Fruit fly (Drosophila melanogaster) whole organism, embryonic: ENCODE measurements around the gene AstA.

Source experiments
- B-H1 ChIP-seq: fragments of 200-800 bp; sonication (Bioruptor generic); IDR thresholded peaks from 3 replicates; pipeline ENCODE4 v1.3.6; 2022; ENCODE audit warnings: missing biosample characterization, missing genetic modification characterization
- Blimp-1 ChIP-seq: fragments of 200-800 bp; sonication (Bioruptor generic); optimal IDR thresholded peaks from 3 replicates; lab custom pipeline; 2018; ENCODE audit warnings: missing biosample characterization, missing genetic modification characterization, mild to moderate bottlenecking, moderate library complexity, missing genetic modification reagents
- Bteb2 ChIP-seq: fragments of 200-800 bp; sonication (Bioruptor generic); optimal IDR thresholded peaks from 2 replicates; lab custom pipeline; 2016; ENCODE audit warnings: missing biosample characterization, missing genetic modification characterization
- CG10267 ChIP-seq: fragments of 200-800 bp; sonication (Bioruptor generic); optimal IDR thresholded peaks from 2 replicates; lab custom pipeline; 2018; ENCODE audit warnings: missing biosample characterization, mild to moderate bottlenecking, missing genetic modification characterization, moderate library complexity
- CG10431 ChIP-seq: fragments of 200-800 bp; sonication (Bioruptor generic); optimal IDR thresholded peaks from 3 replicates; lab custom pipeline; 2018; ENCODE audit warnings: missing biosample characterization, mild to moderate bottlenecking, missing genetic modification characterization
- CG13624 ChIP-seq: fragments of 200-800 bp; sonication (Bioruptor generic); optimal IDR thresholded peaks from 2 replicates; lab custom pipeline; 2016; ENCODE audit warnings: missing biosample characterization, missing genetic modification characterization
- CG14014 ChIP-seq: fragments of 200-800 bp; sonication (Bioruptor generic); IDR thresholded peaks from 2 replicates; pipeline ENCODE4 v1.3.6; 2022; ENCODE audit warnings: missing biosample characterization, missing genetic modification characterization
- CG14710 ChIP-seq: fragments of 200-800 bp; sonication (Bioruptor generic); optimal IDR thresholded peaks from 3 replicates; lab custom pipeline; 2019; ENCODE audit warnings: missing biosample characterization, mild to moderate bottlenecking, missing genetic modification characterization, moderate library complexity
- CG14965 ChIP-seq: fragments of 200-800 bp; sonication (Bioruptor generic); optimal IDR thresholded peaks from 2 replicates; lab custom pipeline; 2016; ENCODE audit warnings: missing biosample characterization, missing genetic modification characterization, borderline replicate concordance
- CG17186 ChIP-seq: fragments of 200-800 bp; sonication (Bioruptor generic); optimal IDR thresholded peaks from 3 replicates; lab custom pipeline; 2017; ENCODE audit warnings: missing biosample characterization, missing genetic modification reagents, missing genetic modification characterization
- CG17361 ChIP-seq: fragments of 200-800 bp; sonication (Bioruptor generic); IDR thresholded peaks from 3 replicates; pipeline ENCODE4 v1.3.6; 2022; ENCODE audit warnings: missing biosample characterization, missing genetic modification characterization
- CG18262 ChIP-seq: fragments of 200-800 bp; optimal IDR thresholded peaks from 3 replicates; lab custom pipeline; 2019; ENCODE audit warnings: missing biosample characterization, mild to moderate bottlenecking, missing genetic modification characterization, moderate library complexity
- CG18764 ChIP-seq: fragments of 200-800 bp; sonication (Bioruptor generic); optimal IDR thresholded peaks from 3 replicates; lab custom pipeline; 2016; ENCODE audit warnings: missing biosample characterization, missing genetic modification characterization
- CG30403 ChIP-seq: fragments of 200-800 bp; sonication (Bioruptor generic); optimal IDR thresholded peaks from 3 replicates; lab custom pipeline; 2016; ENCODE audit warnings: missing biosample characterization, missing genetic modification characterization
- CG34422 ChIP-seq: fragments of 200-800 bp; sonication (Bioruptor generic); IDR thresholded peaks from 3 replicates; pipeline ENCODE4 v1.3.6; 2022; ENCODE audit warnings: missing biosample characterization, missing genetic modification characterization
- CG3995 ChIP-seq: fragments of 200-800 bp; sonication (Bioruptor generic); optimal IDR thresholded peaks from 3 replicates; lab custom pipeline; 2016; ENCODE audit warnings: missing biosample characterization, missing genetic modification characterization
- CG6175 ChIP-seq: fragments of 200-800 bp; sonication (Bioruptor generic); IDR thresholded peaks from 3 replicates; pipeline ENCODE4 v1.3.6; 2022; ENCODE audit warnings: missing biosample characterization, missing genetic modification characterization
- Hand ChIP-seq: fragments of 200-800 bp; sonication (Bioruptor generic); optimal IDR thresholded peaks from 2 replicates; lab custom pipeline; 2017; ENCODE audit warnings: mild to moderate bottlenecking, missing biosample characterization, missing genetic modification reagents, missing genetic modification characterization
- Hmr ChIP-seq: fragments of 200-800 bp; sonication (Bioruptor generic); optimal IDR thresholded peaks from 3 replicates; lab custom pipeline; 2017; ENCODE audit warnings: mild to moderate bottlenecking, missing biosample characterization, missing genetic modification reagents, missing genetic modification characterization
- Lhr ChIP-seq: fragments of 200-800 bp; sonication (Bioruptor generic); optimal IDR thresholded peaks from 3 replicates; lab custom pipeline; 2017; ENCODE audit warnings: mild to moderate bottlenecking, missing biosample characterization, missing genetic modification reagents, missing genetic modification characterization
- MBD-R2 ChIP-seq: fragments of 200-800 bp; sonication (Bioruptor generic); IDR thresholded peaks from 2 replicates; pipeline ENCODE4 v1.3.6; 2022; ENCODE audit warnings: missing biosample characterization, missing genetic modification characterization
- Pdp1 ChIP-seq, 2 experiments: fragments of 200-800 bp; sonication (Bioruptor generic); optimal IDR thresholded peaks; 3 replicates each; lab custom pipeline; 2016; ENCODE audit warnings: missing biosample characterization in 2 of 2, missing genetic modification characterization in 2 of 2, mild to moderate bottlenecking in 1 of 2, moderate library complexity in 1 of 2
- Spps ChIP-seq: fragments of 200-800 bp; sonication (Bioruptor generic); optimal IDR thresholded peaks from 2 replicates; lab custom pipeline; 2018; ENCODE audit warnings: missing biosample characterization, mild to moderate bottlenecking, missing genetic modification characterization
- Stat92E ChIP-seq, 3 experiments: fragments of >200 bp in 2 of 3; fragments of 200-800 bp in 1 of 3; sonication (Bioruptor generic) in 1 of 3; optimal IDR thresholded peaks; 2 replicates each; lab custom pipeline; 2017 to 2019; ENCODE audit warnings: missing biosample characterization in 3 of 3, missing genetic modification characterization in 3 of 3, mild to moderate bottlenecking in 1 of 3, moderate library complexity in 1 of 3
- ab ChIP-seq: fragments of 200-800 bp; sonication (Bioruptor generic); optimal IDR thresholded peaks from 2 replicates; lab custom pipeline; 2016; ENCODE audit warnings: missing biosample characterization, missing genetic modification characterization
- cato ChIP-seq: fragments of 200-800 bp; sonication (Bioruptor generic); optimal IDR thresholded peaks from 2 replicates; lab custom pipeline; 2016; ENCODE audit warnings: missing biosample characterization, missing genetic modification characterization, borderline replicate concordance
- crp ChIP-seq, 2 experiments: fragments of 200-800 bp; sonication (Bioruptor generic); optimal IDR thresholded peaks; 2 replicates in 1 of 2; 3 replicates in 1 of 2; lab custom pipeline; 2017; ENCODE audit warnings: missing biosample characterization in 2 of 2, missing genetic modification characterization in 2 of 2, mild to moderate bottlenecking in 1 of 2, moderate library complexity in 1 of 2
- cwo ChIP-seq: fragments of 200-800 bp; sonication (Bioruptor generic); optimal IDR thresholded peaks from 3 replicates; lab custom pipeline; 2017; ENCODE audit warnings: missing biosample characterization, missing genetic modification characterization, mild to moderate bottlenecking, moderate library complexity, missing genetic modification reagents
- dan ChIP-seq: fragments of 200-800 bp; sonication (Bioruptor generic); IDR thresholded peaks from 2 replicates; pipeline ENCODE4 v1.3.6; 2022; ENCODE audit warnings: missing biosample characterization, missing genetic modification characterization
- dati ChIP-seq: fragments of 200-800 bp; sonication (Bioruptor generic); IDR thresholded peaks from 2 replicates; pipeline ENCODE4 v1.3.6; 2022; ENCODE audit warnings: missing biosample characterization, missing genetic modification characterization
- dpn ChIP-seq, 2 experiments: fragments of 200-800 bp; sonication (Bioruptor generic); optimal IDR thresholded peaks; 3 replicates each; lab custom pipeline; 2016; ENCODE audit warnings: missing biosample characterization in 2 of 2, missing genetic modification characterization in 2 of 2
- emc ChIP-seq: fragments of 200-800 bp; sonication (Bioruptor generic); optimal IDR thresholded peaks from 2 replicates; lab custom pipeline; 2016; ENCODE audit warnings: missing biosample characterization, missing genetic modification characterization
- exex ChIP-seq: fragments of 200-800 bp; sonication (Bioruptor generic); optimal IDR thresholded peaks from 4 replicates; lab custom pipeline; 2018; ENCODE audit warnings: missing biosample characterization, mild to moderate bottlenecking, missing genetic modification characterization, moderate library complexity
- fd3F ChIP-seq: fragments of 200-800 bp; sonication (Bioruptor generic); optimal IDR thresholded peaks from 2 replicates; lab custom pipeline; 2018; ENCODE audit warnings: missing biosample characterization, mild to moderate bottlenecking, missing genetic modification characterization, moderate library complexity
- fru ChIP-seq: fragments of >200 bp; optimal IDR thresholded peaks from 2 replicates; lab custom pipeline; 2017
- hth ChIP-seq: fragments of >200 bp; optimal IDR thresholded peaks from 2 replicates; lab custom pipeline; 2017; ENCODE audit warnings: inconsistent platforms
- jigr1 ChIP-seq: fragments of 200-800 bp; sonication (Bioruptor generic); IDR thresholded peaks from 3 replicates; pipeline ENCODE4 v1.3.6; 2022; ENCODE audit warnings: missing biosample characterization, missing genetic modification characterization
- kah ChIP-seq: fragments of 200-800 bp; sonication (Bioruptor generic); optimal IDR thresholded peaks from 2 replicates; lab custom pipeline; 2018; ENCODE audit warnings: missing biosample characterization, mild to moderate bottlenecking, missing genetic modification characterization
- kni ChIP-seq: fragments of 200-800 bp; sonication (Bioruptor generic); optimal IDR thresholded peaks from 3 replicates; lab custom pipeline; 2017; ENCODE audit warnings: mild to moderate bottlenecking, missing biosample characterization, missing genetic modification reagents, missing genetic modification characterization
- nerfin-2 ChIP-seq: fragments of 200-800 bp; sonication (Bioruptor generic); IDR thresholded peaks from 2 replicates; pipeline ENCODE4 v1.3.6; 2022; ENCODE audit warnings: missing biosample characterization, missing genetic modification characterization; ENCODE audit not compliant: partially characterized antibody
- prd ChIP-seq, 3 experiments: fragments of >200 bp in 2 of 3; fragments of 200-800 bp in 1 of 3; sonication (Bioruptor generic) in 1 of 3; optimal IDR thresholded peaks in 2 of 3; IDR thresholded peaks in 1 of 3; 2 replicates in 2 of 3; 3 replicates in 1 of 3; pipeline versions ENCODE4 v1.3.6 to Lab custom; 2017 to 2022; ENCODE audit warnings: missing biosample characterization in 1 of 3, missing genetic modification characterization in 1 of 3
- slou ChIP-seq: fragments of 200-800 bp; sonication (Bioruptor generic); optimal IDR thresholded peaks from 3 replicates; lab custom pipeline; 2016; ENCODE audit warnings: missing biosample characterization, missing genetic modification characterization
- slp2 ChIP-seq: fragments of 200-800 bp; sonication (Bioruptor generic); optimal IDR thresholded peaks from 2 replicates; lab custom pipeline; 2016; ENCODE audit warnings: missing biosample characterization, missing genetic modification characterization
- tup ChIP-seq: fragments of 200-800 bp; sonication (Bioruptor generic); optimal IDR thresholded peaks from 2 replicates; lab custom pipeline; 2016; ENCODE audit warnings: missing biosample characterization, mild to moderate bottlenecking, missing genetic modification characterization, moderate library complexity
- twi ChIP-seq: fragments of 200-800 bp; optimal IDR thresholded peaks from 2 replicates; lab custom pipeline; 2019; ENCODE audit warnings: missing biosample characterization, mild to moderate bottlenecking, missing genetic modification characterization, moderate library complexity
- zfh2 ChIP-seq: fragments of 200-800 bp; sonication (Bioruptor generic); optimal IDR thresholded peaks from 2 replicates; lab custom pipeline; 2016; ENCODE audit warnings: missing biosample characterization, missing genetic modification characterization

Gene AstA

DNA sequence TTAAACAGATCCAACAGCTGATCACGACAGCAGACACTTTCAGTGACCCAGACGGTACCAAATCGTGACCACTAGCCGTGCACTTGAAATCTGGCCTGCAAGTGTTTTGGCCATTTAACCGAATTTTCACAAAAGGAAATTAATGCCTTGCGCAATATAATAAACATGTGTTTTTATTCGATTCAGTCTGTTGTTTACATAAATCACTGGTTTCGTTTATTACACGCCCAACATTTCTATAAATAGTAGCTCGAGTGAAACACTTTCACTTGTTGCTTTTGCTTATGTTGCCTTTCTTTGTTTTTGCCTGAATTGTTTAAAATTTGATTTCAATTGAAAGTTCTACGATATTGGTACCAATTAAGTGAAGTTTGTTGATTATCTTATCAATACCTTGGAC, 47.5 kb upstream of the AstA start:
- TF ChIP-seq crp (GFP tag; optimal IDR thresholded peaks at IDR 0.05; lab: Kevin White, UChicago) (no peak), CG3995 (GFP tag; lab: Kevin White, UChicago) (peak; percentile 40), Pdp1 (GFP tag; optimal IDR thresholded peaks at IDR 0.05; lab: Kevin White, UChicago) (peak in 1 of 2 experiments; percentile 51), emc (GFP tag; lab: Kevin White, UChicago) (no peak), prd (optimal IDR thresholded peaks at IDR 0.05; lab: Kevin White, UChicago) (no peak), prd (GFP tag; IDR thresholded peaks at IDR 0.05; lab: Robert Waterston, UW) (no peak), dan (GFP tag; lab: Robert Waterston, UW) (no peak), exex (peak; percentile 37), twi (tag; lab: Kevin White, UChicago) (peak; percentile 55), kah (GFP tag; lab: Kevin White, UChicago) (peak; percentile 77), Blimp-1 (GFP tag; lab: Kevin White, UChicago) (peak; percentile 70), CG6175 (GFP tag; lab: Robert Waterston, UW) (no peak), Spps (tag; lab: Kevin White, UChicago) (no peak), kni (GFP tag; lab: Kevin White, UChicago) (peak; percentile 63)

DNA sequence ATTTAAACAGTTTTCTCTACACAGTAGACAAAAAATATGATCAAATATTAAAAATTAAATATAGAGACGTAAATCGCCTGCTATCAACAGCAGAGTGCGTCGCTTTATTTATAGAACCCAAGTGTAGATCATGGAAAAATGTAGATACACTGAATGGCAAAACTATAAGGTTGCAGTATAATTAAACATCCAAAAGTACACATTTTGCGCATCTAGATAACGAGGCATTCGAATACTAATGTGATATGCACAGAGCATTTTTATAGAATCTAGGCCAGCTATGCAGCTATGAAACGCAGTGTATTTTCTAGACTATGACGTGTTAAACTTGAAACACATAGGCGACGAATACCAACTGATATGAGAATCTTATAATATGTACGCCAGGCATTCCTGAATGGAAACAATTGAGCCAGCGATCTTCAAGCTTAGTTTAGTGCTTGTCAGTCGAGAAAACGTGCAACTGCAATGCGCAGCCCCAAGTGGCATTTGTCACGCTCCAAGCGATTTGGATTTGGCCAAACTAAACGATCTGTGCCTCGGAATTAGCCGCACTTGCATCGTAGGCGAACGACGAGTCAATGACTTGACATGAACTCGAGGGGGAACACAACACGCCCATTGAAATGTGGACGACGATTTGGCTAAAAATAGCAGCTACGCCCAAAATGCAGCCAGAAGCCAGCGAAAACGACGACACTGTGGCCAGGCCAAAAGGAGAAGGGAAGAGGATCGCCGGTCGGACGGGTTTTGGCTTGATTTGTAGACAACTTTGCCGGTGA, 46.2 kb upstream of the AstA start:
- TF ChIP-seq kni (GFP tag; lab: Kevin White, UChicago) (no peak), CG30403 (GFP tag; lab: Kevin White, UChicago) (peak; percentile 80), hth (lab: Kevin White, UChicago) (no peak), Stat92E (GFP tag; optimal IDR thresholded peaks at IDR 0.05; lab: Kevin White, UChicago) (peak in 1 of 3 experiments; percentile 6), ab (GFP tag; lab: Kevin White, UChicago) (peak; percentile 78), CG14014 (peak; percentile 93), dpn (GFP tag; optimal IDR thresholded peaks at IDR 0.05; lab: Kevin White, UChicago) (peak; percentile 84 to 93), MBD-R2 (GFP tag; lab: Robert Waterston, UW) (peak; percentile 68; the same call in 1 of the 2 replicates), CG13624 (GFP tag; lab: Kevin White, UChicago) (peak; percentile 92), B-H1 (GFP tag; lab: Robert Waterston, UW) (peak; percentile 87), CG17186 (GFP tag; lab: Kevin White, UChicago) (peak; percentile 33), Spps (tag; lab: Kevin White, UChicago) (peak; percentile 47), CG10267 (tag; lab: Kevin White, UChicago) (peak; percentile 63), Hand (GFP tag; lab: Kevin White, UChicago) (peak; percentile 81), CG18764 (GFP tag; lab: Kevin White, UChicago) (peak; percentile 72), Hmr (GFP tag; lab: Kevin White, UChicago) (peak; percentile 92), CG10431 (GFP tag; lab: Kevin White, UChicago) (peak; percentile 54), CG18262 (tag; lab: Kevin White, UChicago) (peak; percentile 81), CG14710 (tag; lab: Kevin White, UChicago) (peak; percentile 58), CG17361 (GFP tag; lab: Robert Waterston, UW) (peak; percentile 85), CG34422 (GFP tag; lab: Robert Waterston, UW) (peak; percentile 91), zfh2 (peak; percentile 89), cwo (GFP tag; lab: Kevin White, UChicago) (peak; percentile 85), nerfin-2 (GFP tag; lab: Robert Waterston, UW) (no peak), Bteb2 (GFP tag; lab: Kevin White, UChicago) (peak; percentile 75), dati (peak; percentile 65), slp2 (GFP tag; lab: Kevin White, UChicago) (peak; percentile 78), fd3F (GFP tag; lab: Kevin White, UChicago) (peak; percentile 91), cato (GFP tag; lab: Kevin White, UChicago) (peak; percentile 65), slou (GFP tag; lab: Kevin White, UChicago) (peak; percentile 47), Lhr (GFP tag; lab: Kevin White, UChicago) (peak; percentile 41), tup (GFP tag; lab: Kevin White, UChicago) (peak; percentile 80), fru (lab: Kevin White, UChicago) (no peak), jigr1 (GFP tag; lab: Robert Waterston, UW) (no peak), CG14965 (GFP tag; lab: Kevin White, UChicago) (no peak)
